Worm (Caenorhabditis elegans): Measurements from ENCODE around the gene F52G2.3.
"Not testable (repeated sequence)": the region's sequence is repeated elsewhere in the genome, so short reads cannot be mapped to it uniquely, and the experiment has no call there.

The F52G2.3 gene

ce11 chrIV:13587175-13587574, 39.1 kb upstream of the F52G2.3 start, which contains the start of gene Y45F10B.12:
Gene Y45F10B.12 (plus strand): TSS chrIV:13587475.
- TF ChIP-seq ceh-91 (GFP tag; IDR thresholded peaks at IDR 0.05) (no peak), zfh-2 (GFP tag; conservative IDR thresholded peaks at IDR 0.05) (no peak), ets-4 (GFP tag; optimal IDR thresholded peaks at IDR 0.05) (no peak), sdz-38 (tag; optimal IDR thresholded peaks at IDR 0.05) (no peak), ama-1 (optimal IDR thresholded peaks at IDR 0.05) (no peak), ama-1 (GFP tag; optimal IDR thresholded peaks at IDR 0.05) (no peak), lin-35 (GFP tag; optimal IDR thresholded peaks at IDR 0.05) (no peak), lir-1 (GFP tag; conservative IDR thresholded peaks at IDR 0.05) (no peak), F49E8.2 (tag; optimal IDR thresholded peaks at IDR 0.05; ENCODE audit: insufficient read depth) (no peak)

DNA sequence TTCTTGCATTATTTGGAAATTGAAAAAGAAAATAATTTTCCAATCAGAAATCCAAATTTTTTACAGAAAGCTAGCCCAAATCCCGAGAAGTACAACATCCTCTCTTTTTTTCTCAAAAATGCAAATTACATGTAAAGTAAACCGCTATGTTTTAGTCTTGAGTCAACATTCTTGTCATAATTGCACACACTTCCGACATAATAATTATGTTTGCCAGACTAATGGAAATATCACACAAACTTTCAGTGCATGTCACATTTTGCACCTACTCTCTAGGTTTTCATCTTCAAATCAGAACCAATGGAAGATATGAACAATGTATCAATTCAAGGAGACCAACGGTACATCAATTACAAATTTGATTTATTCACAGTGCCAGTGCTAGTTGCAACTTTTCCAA, 36.6 kb upstream of the F52G2.3 start, which contains the start of gene sru-11:
sru-11 (plus strand) TSS at position 301 of the 400 bp plus-strand sequence.
- TF ChIP-seq bed-1 (GFP tag; IDR thresholded peaks at IDR 0.05) (no peak), atf-7 (tag; optimal IDR thresholded peaks at IDR 0.05) (no peak), nhr-27 (tag; optimal IDR thresholded peaks at IDR 0.05) (no peak), lsy-27 (tag; optimal IDR thresholded peaks at IDR 0.05; ENCODE audit: borderline replicate concordance, insufficient read depth) (no peak), rec-8 (tag; optimal IDR thresholded peaks at IDR 0.05) (no peak), F52B5.7 (tag; optimal IDR thresholded peaks at IDR 0.05) (no peak), nhr-120 (GFP tag; IDR thresholded peaks at IDR 0.05) (no peak), ztf-26 (tag; optimal IDR thresholded peaks at IDR 0.05) (no peak), T26A5.8 (tag; optimal IDR thresholded peaks at IDR 0.05) (no peak), F23B12.7 (tag; optimal IDR thresholded peaks at IDR 0.05; ENCODE audit: insufficient read depth) (no peak), attf-5 (GFP tag; optimal IDR thresholded peaks at IDR 0.05) (no peak), let-607 (tag; optimal IDR thresholded peaks at IDR 0.05) (no peak), ekl-4 (GFP tag; IDR thresholded peaks at IDR 0.05) (no peak), cebp-1 (GFP tag; IDR thresholded peaks at IDR 0.05) (no peak), cebp-1 (tag; optimal IDR thresholded peaks at IDR 0.05) (no peak)

ce11 chrIV:13582909-13583308, 34.9 kb upstream of the F52G2.3 start, which contains the start of gene sru-12:
Gene sru-12 (plus strand): TSS chrIV:13583209.
- no peak for TF ChIP-seq B0336.3 (GFP tag; IDR thresholded peaks at IDR 0.05)
- no peak for TF ChIP-seq F23B12.7 (tag; optimal IDR thresholded peaks at IDR 0.05; ENCODE audit: insufficient read depth)
- TF ChIP-seq tbp1 (GFP tag; optimal IDR thresholded peaks at IDR 0.05): no peak
- TF ChIP-seq T26A5.8 (tag; optimal IDR thresholded peaks at IDR 0.05): no peak
- no peak for TF ChIP-seq aptf-3 (GFP tag; IDR thresholded peaks at IDR 0.05)
- no peak for TF ChIP-seq F57C9.4 (tag; optimal IDR thresholded peaks at IDR 0.05)
- TF ChIP-seq nhr-27 (tag; optimal IDR thresholded peaks at IDR 0.05): no peak
- TF ChIP-seq lin-54 (GFP tag; optimal IDR thresholded peaks at IDR 0.05): no peak
- TF ChIP-seq F39B2.1 (GFP tag; IDR thresholded peaks at IDR 0.05): no peak

DNA sequence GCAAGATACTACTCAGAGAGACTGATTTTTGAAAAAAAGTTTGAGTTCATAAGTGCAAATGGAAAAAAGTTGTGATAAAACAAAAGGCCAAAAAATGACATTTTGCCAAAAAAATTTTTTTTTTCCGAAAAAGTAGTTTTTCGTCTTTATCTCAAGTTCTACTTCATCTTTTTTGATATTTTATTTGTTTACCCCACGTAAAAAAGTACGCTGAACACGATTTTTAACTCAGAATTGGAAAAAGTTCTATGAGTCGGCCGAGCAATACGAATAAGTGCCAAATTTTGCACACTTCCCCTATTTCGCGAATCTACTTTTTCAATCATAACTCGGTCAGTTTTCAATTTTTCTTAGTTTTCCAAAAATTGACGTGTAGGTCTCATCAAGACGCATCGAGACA, 30.9 kb upstream of the F52G2.3 start, which contains the start of gene sru-16:
sru-16 (plus strand) TSS at position 301 of the 400 bp plus-strand sequence.
- TF ChIP-seq let-526 (GFP tag; IDR thresholded peaks at IDR 0.05); sea-2 (GFP tag; IDR thresholded peaks at IDR 0.05); efl-1 (GFP tag; optimal IDR thresholded peaks at IDR 0.05): not testable (repeated sequence)

- TF ChIP-seq C17E4.6 (GFP tag; IDR thresholded peaks at IDR 0.05); hrde-1 (tag; optimal IDR thresholded peaks at IDR 0.05; ENCODE audit: borderline replicate concordance); nhr-120 (GFP tag; IDR thresholded peaks at IDR 0.05): not testable (repeated sequence)
Measured at ce11 chrIV:13578174-13578573, 30.1 kb upstream of the F52G2.3 start, which contains the start of gene Y45F10B.8. Gene Y45F10B.8 (minus strand): TSS chrIV:13578274.
